Worm (Caenorhabditis elegans): Measurements from ENCODE around the gene T08G3.11.
A peak's percentile ranks its signal among the peaks of the same experiment; 100 is the strongest.

T08G3.11 gene

DNA sequence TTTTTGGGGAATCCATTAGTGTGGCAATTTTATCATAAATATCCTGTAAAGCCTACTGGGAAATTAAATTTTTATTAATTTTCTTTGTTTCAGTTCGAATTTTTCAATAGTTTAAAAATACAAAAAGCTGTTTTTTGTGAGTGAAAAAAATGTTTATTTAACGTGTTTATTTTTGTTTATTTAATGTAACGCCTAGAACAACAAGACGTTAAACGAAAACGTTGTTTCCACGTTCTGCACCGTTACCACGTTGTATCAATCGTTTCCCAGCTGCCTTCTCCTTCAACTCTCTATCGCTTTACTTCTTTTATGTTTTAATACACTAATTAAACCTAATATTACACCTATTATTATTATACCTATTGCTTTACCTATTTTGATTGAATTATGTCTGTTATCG lies 31.4 kb downstream of the T08G3.11 start, which contains the start of gene T08G3.13:
Gene T08G3.13 (plus strand): TSS at position 301 of the 400 bp plus-strand sequence.
- TF ChIP-seq zfp-3 (GFP tag; conservative IDR thresholded peaks at IDR 0.05) (no peak), nhr-41 (GFP tag; IDR thresholded peaks at IDR 0.05) (no peak), jun-1 (tag; optimal IDR thresholded peaks at IDR 0.05) (no peak), D1046.2 (GFP tag; IDR thresholded peaks at IDR 0.05) (no peak), tra-1 (GFP tag; IDR thresholded peaks at IDR 0.05) (no peak), lin-15B (tag; optimal IDR thresholded peaks at IDR 0.05) (no peak), ceh-32 (tag; optimal IDR thresholded peaks at IDR 0.05; ENCODE audit: poor library complexity) (no peak), mes-2 (tag; optimal IDR thresholded peaks at IDR 0.05; ENCODE audit: poor library complexity, severe bottlenecking) (no peak), nhr-102 (tag; optimal IDR thresholded peaks at IDR 0.05) (no peak), hlh-30 (tag; optimal IDR thresholded peaks at IDR 0.05; ENCODE audit: insufficient read depth) (no peak)

DNA sequence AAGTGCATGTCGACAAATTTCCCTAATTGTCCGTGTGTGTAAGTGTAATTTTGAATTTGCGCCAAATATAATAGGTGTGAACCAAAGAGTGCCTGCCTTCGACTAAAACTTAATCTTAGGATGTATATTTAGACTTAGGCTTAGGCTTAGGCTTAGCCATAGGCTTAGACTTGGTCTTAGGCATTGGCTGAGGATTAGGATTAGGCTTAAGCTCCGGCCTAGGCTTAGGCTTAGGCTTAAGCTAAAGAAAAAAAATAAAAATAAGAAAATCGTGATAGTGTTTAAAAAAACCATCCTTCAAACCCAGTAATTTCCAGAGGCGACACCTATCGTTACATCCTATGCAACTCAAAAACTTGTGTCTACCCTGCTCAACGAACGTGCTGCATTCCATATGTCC lies 33.0 kb downstream of the T08G3.11 start:
- TF ChIP-seq set-16 (GFP tag; IDR thresholded peaks at IDR 0.05) = no peak
- no peak for TF ChIP-seq hmg-1.1 (GFP tag; IDR thresholded peaks at IDR 0.05)
- TF ChIP-seq R02D3.7 (tag; optimal IDR thresholded peaks at IDR 0.05) = no peak
- no peak for TF ChIP-seq nhr-48 (tag; optimal IDR thresholded peaks at IDR 0.05)
- TF ChIP-seq nhr-76 (tag; optimal IDR thresholded peaks at IDR 0.05) = no peak
- no peak for TF ChIP-seq snpc-1.2 (GFP tag; IDR thresholded peaks at IDR 0.05)
- TF ChIP-seq nhr-25 (tag; optimal IDR thresholded peaks at IDR 0.05; ENCODE audit: borderline replicate concordance, insufficient read depth) = no peak
- no peak for TF ChIP-seq ama-1 (optimal IDR thresholded peaks at IDR 0.05)
- TF ChIP-seq ceh-44 (GFP tag; IDR thresholded peaks at IDR 0.05) = no peak

DNA sequence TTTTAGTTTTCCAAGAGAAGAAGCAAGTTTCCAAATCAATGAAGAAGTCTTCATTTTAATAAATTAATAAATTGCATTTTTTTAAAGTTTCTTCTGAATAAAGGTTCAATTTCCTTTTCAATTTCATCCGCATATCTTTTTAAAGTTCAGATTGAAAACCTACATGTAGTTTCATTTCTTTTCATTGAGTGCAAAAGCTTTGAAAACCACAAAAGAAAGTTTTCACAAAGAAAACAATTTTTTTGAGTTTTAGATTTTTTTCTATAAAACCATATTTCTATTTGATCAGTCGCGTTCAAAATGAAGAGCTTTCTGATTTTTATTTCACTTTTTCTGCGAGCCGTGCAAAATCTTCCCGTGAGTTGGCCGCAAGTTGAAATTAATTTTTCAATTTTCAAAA lies 33.5 kb downstream of the T08G3.11 start, which contains the start of gene T08G3.6:
Gene T08G3.6 (plus strand): TSS at position 301 of the 400 bp plus-strand sequence.
- no peak for TF ChIP-seq ceh-82 (tag; optimal IDR thresholded peaks at IDR 0.05)
- TF ChIP-seq php-3 (GFP tag; IDR thresholded peaks at IDR 0.05) = no peak
- TF ChIP-seq dmd-9 (GFP tag; IDR thresholded peaks at IDR 0.05) = no peak
- no peak for TF ChIP-seq ama-1 (optimal IDR thresholded peaks at IDR 0.05)
- no peak for TF ChIP-seq mxl-2 (GFP tag; conservative IDR thresholded peaks at IDR 0.05)
- TF ChIP-seq tra-1 (GFP tag; IDR thresholded peaks at IDR 0.05) = no peak
- no peak for TF ChIP-seq T20F7.1 (GFP tag; optimal IDR thresholded peaks at IDR 0.05)
- TF ChIP-seq dmd-6 (GFP tag; IDR thresholded peaks at IDR 0.05) = no peak

DNA sequence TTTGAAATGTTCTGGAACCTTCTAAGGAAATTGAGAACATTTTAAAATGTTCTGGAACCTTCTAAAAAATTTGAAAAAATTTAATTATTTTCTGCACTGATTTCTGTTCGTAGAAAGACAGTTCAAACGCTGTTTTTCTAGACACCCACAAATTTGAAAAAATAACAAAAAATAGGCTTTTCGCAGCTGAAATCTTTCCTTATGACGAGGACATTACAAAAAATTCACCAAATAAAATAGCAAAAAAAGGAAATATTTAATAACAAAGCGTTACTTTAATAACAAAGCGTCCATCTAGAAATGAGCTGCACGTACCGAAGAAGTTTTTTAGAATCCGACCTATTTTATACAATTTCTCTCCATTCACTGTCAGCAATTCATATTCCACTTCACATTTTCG lies 35.5 kb downstream of the T08G3.11 start, which contains the start of gene srh-141:
Gene srh-141 (plus strand): TSS at position 301 of the 400 bp plus-strand sequence.
- TF ChIP-seq F10B5.3 (tag; optimal IDR thresholded peaks at IDR 0.05) (no peak), unc-62 (GFP tag; optimal IDR thresholded peaks at IDR 0.05 in 1 of 2) (peak in 1 of 2 experiments; percentile 60), unc-62 (tag; optimal IDR thresholded peaks at IDR 0.05) (no peak)

DNA sequence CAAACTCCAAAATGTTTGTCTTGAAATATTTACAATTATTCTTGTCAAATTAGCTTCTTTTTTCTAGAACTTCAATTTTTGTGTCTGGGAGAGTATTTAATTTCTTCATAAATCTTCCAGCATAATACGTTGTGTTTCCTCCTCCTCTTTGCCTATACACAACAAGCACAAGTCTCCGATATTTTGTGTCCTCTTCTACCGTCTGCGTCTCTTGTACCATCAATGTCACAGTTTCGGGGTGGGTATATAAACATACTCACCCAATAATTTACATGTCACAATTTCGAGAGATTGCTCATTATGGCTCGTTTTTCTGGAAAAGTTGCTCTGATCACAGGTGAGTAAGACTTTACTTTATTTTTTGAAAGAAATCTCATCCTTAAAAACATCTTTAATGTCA lies 41.6 kb downstream of the T08G3.11 start, which contains the start of gene F26D2.15:
Gene F26D2.15 (plus strand): TSS at position 301 of the 400 bp plus-strand sequence.
- no peak for TF ChIP-seq dmd-6 (GFP tag; IDR thresholded peaks at IDR 0.05)
- TF ChIP-seq unc-62 (GFP tag; optimal IDR thresholded peaks at IDR 0.05 in 1 of 2) = peak in 1 of 2 experiments; percentile 72
- no peak for TF ChIP-seq unc-62 (tag; optimal IDR thresholded peaks at IDR 0.05)
- TF ChIP-seq nhr-42 (GFP tag; IDR thresholded peaks at IDR 0.05) = no peak
- TF ChIP-seq madf-5 (GFP tag; IDR thresholded peaks at IDR 0.05) = no peak
- no peak for TF ChIP-seq daf-8 (GFP tag; IDR thresholded peaks at IDR 0.05)
- TF ChIP-seq skn-1 (tag; optimal IDR thresholded peaks at IDR 0.05) = no peak
- TF ChIP-seq mes-2 (tag; optimal IDR thresholded peaks at IDR 0.05; ENCODE audit: poor library complexity, severe bottlenecking) = no peak
- TF ChIP-seq tra-1 (GFP tag; IDR thresholded peaks at IDR 0.05) = no peak
- TF ChIP-seq Y5F2A.4 (GFP tag; optimal IDR thresholded peaks at IDR 0.05) = no peak
